Worm (Caenorhabditis elegans) whole organism, L3 larva: ENCODE measurements around the gene sap-140.

ENCODE experiments used
- aly-2 ChIP-seq: fragments of 150-350 bp; optimal IDR thresholded peaks from 2 replicates; lab custom pipeline; 2014; ENCODE audit warnings: missing biosample characterization, missing genetic modification characterization
- ceh-82 ChIP-seq: fragments of 150-350 bp; optimal IDR thresholded peaks from 2 replicates; lab custom pipeline; 2014; ENCODE audit warnings: missing biosample characterization, missing genetic modification characterization
- nfya-1 ChIP-seq: sonication (generic microtip); optimal IDR thresholded peaks from 2 replicates; lab custom pipeline; 2017; ENCODE audit warnings: missing genetic modification characterization, mild to moderate bottlenecking, missing compliant biosample characterization, antibody characterized with exemption, moderate library complexity; ENCODE audit not compliant: insufficient read depth
- nhr-77 ChIP-seq: fragments of 150-350 bp; optimal IDR thresholded peaks from 2 replicates; lab custom pipeline; 2014; ENCODE audit warnings: missing biosample characterization, missing genetic modification characterization

DNA sequence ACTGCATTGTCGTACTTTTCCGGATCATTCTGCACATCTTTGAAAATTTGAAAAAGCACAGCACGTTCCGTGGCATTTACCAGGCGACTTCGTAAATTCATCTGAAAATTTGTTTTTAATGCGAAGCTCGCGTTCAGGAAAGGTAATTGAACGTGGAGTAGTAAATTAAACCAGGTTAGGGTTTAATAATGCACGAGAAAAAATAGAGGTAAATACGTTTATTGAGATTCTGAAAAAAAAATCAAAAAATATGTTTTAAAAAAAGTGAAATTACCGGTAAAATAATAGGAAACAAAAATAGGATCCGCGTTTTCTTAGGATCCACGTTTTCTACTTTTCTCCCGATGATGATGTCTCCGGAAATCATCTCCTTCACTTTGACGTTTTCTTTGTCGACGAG lies 18.9 kb downstream of the sap-140 start, which contains the start of gene clk-2:
- TF ChIP-seq aly-2 (tag; lab: Kevin White, UChicago) (no peak), nhr-77 (tag; lab: Kevin White, UChicago) (no peak), ceh-82 (tag; lab: Kevin White, UChicago) (no peak), nfya-1 (no peak)
